Fruit fly (Drosophila melanogaster) S2 (cell line): ENCODE measurements around the gene CG11563.

Source experiments
- CG8478 ChIP-seq: fragments of >200 bp; optimal IDR thresholded peaks from 2 replicates; lab custom pipeline; 2018
- CTCF ChIP-seq, 2 experiments: fragments of >200 bp; optimal IDR thresholded peaks; 2 replicates each; lab custom pipeline; 2018

DNA sequence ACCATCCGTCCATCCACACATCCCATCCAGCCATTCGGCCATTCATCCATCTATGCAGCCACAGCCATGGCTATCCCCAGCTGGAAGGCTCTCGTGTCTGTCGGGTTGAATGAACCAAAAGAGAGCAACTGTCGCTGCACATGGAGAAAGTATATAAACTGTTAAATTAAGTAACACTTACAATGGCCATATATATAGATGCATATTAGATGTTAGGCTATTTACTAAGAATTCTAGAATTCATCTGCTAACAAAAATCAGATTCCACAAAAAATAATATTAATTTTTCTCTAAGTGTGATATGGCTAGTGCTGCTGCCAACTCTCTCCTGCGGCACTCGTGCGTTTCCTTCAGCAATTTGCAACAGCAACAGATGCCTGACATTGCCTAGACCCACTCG is 36.6 kb upstream of the CG11563 start:
- TF ChIP-seq CG8478 (no peak), CTCF (optimal IDR thresholded peaks at IDR 0.05; lab: Kevin White, UChicago) (no peak)
